Worm (Caenorhabditis elegans) whole organism, L1 larva: Measurements from ENCODE around the gene K07E12.2.
A peak's percentile ranks its signal among the peaks of the same experiment; 100 is the strongest.

Experiments used
- C04F5.9 ChIP-seq: sonication (generic microtip); optimal IDR thresholded peaks from 2 replicates; lab custom pipeline; 2016; ENCODE audit warnings: missing genetic modification characterization, missing compliant biosample characterization
- F16B12.6 ChIP-seq: fragments of 150-350 bp; optimal IDR thresholded peaks from 2 replicates; lab custom pipeline; 2014; ENCODE audit warnings: missing biosample characterization, missing genetic modification characterization
- aha-1 ChIP-seq: fragments of 150-350 bp; optimal IDR thresholded peaks from 2 replicates; lab custom pipeline; 2014; ENCODE audit warnings: missing biosample characterization, missing genetic modification characterization
- alr-1 ChIP-seq: fragments of 200-800 bp; sonication (Bioruptor generic); optimal IDR thresholded peaks from 2 replicates; lab custom pipeline; 2018; ENCODE audit warnings: borderline replicate concordance, mild to moderate bottlenecking, missing genetic modification characterization, missing compliant biosample characterization
- ama-1 ChIP-seq: fragments of 150-350 bp; optimal IDR thresholded peaks from 2 replicates; lab custom pipeline; 2014
- blmp-1 ChIP-seq: fragments of 150-350 bp; optimal IDR thresholded peaks from 2 replicates; lab custom pipeline; 2014; ENCODE audit warnings: missing biosample characterization, missing genetic modification characterization
- ceh-88 ChIP-seq: fragments of 200-800 bp; sonication (Bioruptor generic); IDR thresholded peaks from 2 replicates; pipeline ENCODE4 v1.3.6; 2022; ENCODE audit warnings: missing genetic modification characterization, missing compliant biosample characterization
- dpl-1 ChIP-seq, 3 experiments: fragments of 150-350 bp in 2 of 3; sonication (generic microtip) in 1 of 3; optimal IDR thresholded peaks; 2 replicates each; lab custom pipeline; 2014 to 2017; ENCODE audit warnings: missing biosample characterization in 3 of 3, missing genetic modification characterization in 3 of 3, missing genetic modification reagents in 3 of 3
- dsc-1 ChIP-seq: sonication (generic microtip); optimal IDR thresholded peaks from 2 replicates; lab custom pipeline; 2016; ENCODE audit warnings: mild to moderate bottlenecking, missing genetic modification characterization, missing compliant biosample characterization
- efl-1 ChIP-seq, 4 experiments: fragments of 150-350 bp; optimal IDR thresholded peaks in 3 of 4; peaks in 1 of 4; 1 replicate in 1 of 4; 2 replicates in 3 of 4; lab custom pipeline; 2014; ENCODE audit warnings: missing biosample characterization in 2 of 4, missing genetic modification characterization in 2 of 4, missing genetic modification reagents in 2 of 4
- elt-3 ChIP-seq, 6 experiments: fragments of 150-350 bp in 1 of 6; sonication (generic microtip); optimal IDR thresholded peaks; 2 replicates each; lab custom pipeline; 2017 to 2018; ENCODE audit warnings: missing biosample characterization in 6 of 6, missing genetic modification characterization in 6 of 6, inconsistent platforms in 1 of 6
- fkh-8 ChIP-seq: sonication (generic microtip); optimal IDR thresholded peaks from 2 replicates; lab custom pipeline; 2016; ENCODE audit warnings: mild to moderate bottlenecking, missing genetic modification characterization, missing compliant biosample characterization
- hlh-17 ChIP-seq: fragments of 200-800 bp; sonication (Bioruptor generic); optimal IDR thresholded peaks from 2 replicates; lab custom pipeline; 2018; ENCODE audit warnings: missing genetic modification characterization, mild to moderate bottlenecking, missing compliant biosample characterization, moderate library complexity, borderline replicate concordance
- isw-1 ChIP-seq: fragments of 200-800 bp; sonication (Bioruptor generic); IDR thresholded peaks from 2 replicates; pipeline ENCODE4 v1.3.6; 2022; ENCODE audit warnings: missing genetic modification characterization, missing compliant biosample characterization
- jun-1 ChIP-seq: fragments of 150-350 bp; optimal IDR thresholded peaks from 2 replicates; lab custom pipeline; 2014; ENCODE audit warnings: missing biosample characterization, missing genetic modification reagents, missing genetic modification characterization
- lin-13 ChIP-seq: fragments of 150-350 bp; optimal IDR thresholded peaks from 2 replicates; lab custom pipeline; 2014; ENCODE audit warnings: missing biosample characterization, missing genetic modification reagents, missing genetic modification characterization
- lin-14 ChIP-seq: fragments of 200-800 bp; sonication (Bioruptor generic); optimal IDR thresholded peaks from 2 replicates; lab custom pipeline; 2018; ENCODE audit warnings: mild to moderate bottlenecking, missing genetic modification characterization, moderate library complexity, missing compliant biosample characterization
- lin-15B ChIP-seq: fragments of 150-350 bp; sonication (generic microtip); optimal IDR thresholded peaks from 3 replicates; lab custom pipeline; 2014; ENCODE audit warnings: missing biosample characterization, missing genetic modification characterization
- lin-35 ChIP-seq, 2 experiments: fragments of 150-350 bp; optimal IDR thresholded peaks; 2 replicates each; lab custom pipeline; 2014; ENCODE audit warnings: missing biosample characterization in 2 of 2, missing genetic modification characterization in 2 of 2, missing genetic modification reagents in 2 of 2
- lir-3 ChIP-seq: sonication (generic microtip); optimal IDR thresholded peaks from 2 replicates; lab custom pipeline; 2016; ENCODE audit warnings: mild to moderate bottlenecking, missing genetic modification characterization, moderate library complexity, missing compliant biosample characterization; ENCODE audit not compliant: poor library complexity
- lsy-2 ChIP-seq, 2 experiments: fragments of 150-350 bp; optimal IDR thresholded peaks; 2 replicates each; lab custom pipeline; 2014; ENCODE audit warnings: missing biosample characterization in 2 of 2, missing genetic modification characterization in 2 of 2
- mab-9 ChIP-seq: fragments of 200-800 bp; sonication (Bioruptor generic); IDR thresholded peaks from 2 replicates; pipeline ENCODE4 v1.3.6; 2022; ENCODE audit warnings: missing genetic modification reagents, missing genetic modification characterization, missing compliant biosample characterization
- mep-1 ChIP-seq: fragments of 150-350 bp; optimal IDR thresholded peaks from 2 replicates; lab custom pipeline; 2014; ENCODE audit warnings: missing biosample characterization, missing genetic modification characterization
- nhr-11 ChIP-seq: fragments of 150-350 bp; optimal IDR thresholded peaks from 2 replicates; lab custom pipeline; 2014; ENCODE audit warnings: missing biosample characterization, missing genetic modification characterization
- nhr-12 ChIP-seq: sonication (generic microtip); optimal IDR thresholded peaks from 2 replicates; lab custom pipeline; 2017; ENCODE audit warnings: missing biosample characterization, missing genetic modification characterization
- nhr-19 ChIP-seq: fragments of 200-800 bp; sonication (Bioruptor generic); conservative IDR thresholded peaks from 2 replicates; pipeline ENCODE4 v1.3.6; 2022; ENCODE audit warnings: missing genetic modification characterization, missing compliant biosample characterization
- nhr-20 ChIP-seq: sonication (generic microtip); optimal IDR thresholded peaks from 2 replicates; lab custom pipeline; 2016; ENCODE audit warnings: mild to moderate bottlenecking, missing genetic modification characterization, missing compliant biosample characterization
- nhr-28 ChIP-seq: fragments of 150-350 bp; optimal IDR thresholded peaks from 2 replicates; lab custom pipeline; 2014; ENCODE audit warnings: missing biosample characterization, missing genetic modification characterization
- nhr-47 ChIP-seq: sonication (generic microtip); optimal IDR thresholded peaks from 2 replicates; lab custom pipeline; 2016; ENCODE audit warnings: mild to moderate bottlenecking, missing genetic modification characterization, moderate library complexity, missing compliant biosample characterization
- nhr-85 ChIP-seq: sonication (generic microtip); peaks from one replicate; lab custom pipeline; 2016; ENCODE audit warnings: missing genetic modification characterization, inconsistent platforms, missing compliant biosample characterization
- nhr-90 ChIP-seq: sonication (generic microtip); optimal IDR thresholded peaks from 2 replicates; lab custom pipeline; 2016; ENCODE audit warnings: mild to moderate bottlenecking, missing genetic modification characterization, missing compliant biosample characterization; ENCODE audit not compliant: poor library complexity
- pag-3 ChIP-seq: sonication (generic microtip); optimal IDR thresholded peaks from 2 replicates; lab custom pipeline; 2017; ENCODE audit warnings: missing genetic modification characterization, mild to moderate bottlenecking, missing compliant biosample characterization, antibody characterized with exemption, borderline replicate concordance; ENCODE audit not compliant: insufficient read depth
- rnt-1 ChIP-seq: sonication (generic microtip); optimal IDR thresholded peaks from 2 replicates; lab custom pipeline; 2016; ENCODE audit warnings: mild to moderate bottlenecking, missing genetic modification characterization, moderate library complexity, missing compliant biosample characterization
- skn-1 ChIP-seq: fragments of 150-350 bp; optimal IDR thresholded peaks from 2 replicates; lab custom pipeline; 2014; ENCODE audit warnings: missing biosample characterization, missing genetic modification characterization
- snpc-4 ChIP-seq: fragments of 150-350 bp; optimal IDR thresholded peaks from 2 replicates; lab custom pipeline; 2014; ENCODE audit warnings: missing biosample characterization, missing genetic modification characterization
- snu-23 ChIP-seq: sonication (generic microtip); optimal IDR thresholded peaks from 2 replicates; lab custom pipeline; 2016; ENCODE audit warnings: missing genetic modification characterization, missing compliant biosample characterization
- swsn-7 ChIP-seq: sonication (generic microtip); optimal IDR thresholded peaks from 2 replicates; lab custom pipeline; 2016; ENCODE audit warnings: missing genetic modification characterization, missing compliant biosample characterization
- tbx-2 ChIP-seq: sonication (generic microtip); optimal IDR thresholded peaks from 2 replicates; lab custom pipeline; 2016; ENCODE audit warnings: missing genetic modification characterization, missing compliant biosample characterization
- tlp-1 ChIP-seq: fragments of 150-350 bp; optimal IDR thresholded peaks from 2 replicates; lab custom pipeline; 2014; ENCODE audit warnings: missing biosample characterization, missing genetic modification characterization
- unc-130 ChIP-seq: fragments of 150-350 bp; optimal IDR thresholded peaks from 2 replicates; lab custom pipeline; 2017; ENCODE audit warnings: missing biosample characterization, missing genetic modification characterization, inconsistent platforms
- unc-30 ChIP-seq: sonication (generic microtip); optimal IDR thresholded peaks from 2 replicates; lab custom pipeline; 2017; ENCODE audit warnings: missing biosample characterization, missing genetic modification characterization
- unc-86 ChIP-seq: sonication (generic microtip); optimal IDR thresholded peaks from 2 replicates; lab custom pipeline; 2016; ENCODE audit warnings: missing genetic modification characterization, missing compliant biosample characterization
- unc-98 ChIP-seq: fragments of 200-800 bp; sonication (Bioruptor generic); IDR thresholded peaks from 2 replicates; pipeline ENCODE4 v1.3.6; 2022; ENCODE audit warnings: missing genetic modification characterization, missing compliant biosample characterization
- vab-15 ChIP-seq: sonication (generic microtip); optimal IDR thresholded peaks from 2 replicates; lab custom pipeline; 2017; ENCODE audit warnings: missing genotype, mild to moderate bottlenecking, missing genetic modification characterization, missing compliant biosample characterization
- xbp-1 ChIP-seq: sonication (generic microtip); optimal IDR thresholded peaks from 2 replicates; lab custom pipeline; 2016; ENCODE audit warnings: missing genetic modification characterization, missing compliant biosample characterization
- ztf-4 ChIP-seq: fragments of 150-350 bp; optimal IDR thresholded peaks from 2 replicates; lab custom pipeline; 2014; ENCODE audit warnings: missing biosample characterization, missing genetic modification characterization

Gene K07E12.2

ce11 chrIII:6695189-6695588 lies 41.9 kb upstream of the K07E12.2 start (continued):
- TF ChIP-seq nhr-90 (tag; lab: Kevin White, UChicago) (no peak), mep-1 (tag; lab: Kevin White, UChicago) (peak; percentile 45), lin-14 (peak; percentile 89), xbp-1 (peak; percentile 20), snu-23 (GFP tag; lab: Kevin White, UChicago) (peak; percentile 46), lir-3 (tag; lab: Kevin White, UChicago) (no peak), tbx-2 (tag; lab: Kevin White, UChicago) (peak; percentile 56), dsc-1 (tag; lab: Kevin White, UChicago) (peak; percentile 20), unc-86 (tag; lab: Kevin White, UChicago) (peak; percentile 71), unc-30 (no peak), ztf-4 (tag; lab: Kevin White, UChicago) (no peak), dpl-1 (GFP tag; optimal IDR thresholded peaks at IDR 0.05; lab: Kevin White, UChicago) (peak in 1 of 3 experiments; percentile 35), blmp-1 (tag; lab: Kevin White, UChicago) (no peak), nhr-12 (no peak), lsy-2 (tag; optimal IDR thresholded peaks at IDR 0.05; lab: Kevin White, UChicago) (peak in 1 of 2 experiments; percentile 59), jun-1 (tag; lab: Kevin White, UChicago) (peak; percentile 5), tlp-1 (no peak), efl-1 (optimal IDR thresholded peaks at IDR 0.05; lab: Kevin White, UChicago) (peak; percentile 37 to 56), efl-1 (GFP tag; optimal IDR thresholded peaks at IDR 0.05 in 1 of 2; lab: Kevin White, UChicago) (peak; percentile 5 to 26), fkh-8 (tag; lab: Kevin White, UChicago) (peak; percentile 70), isw-1 (GFP tag; lab: Robert Waterston, UW) (peak; percentile 91), ama-1 (lab: Kevin White, UChicago) (no peak), alr-1 (tag; lab: Kevin White, UChicago) (no peak), swsn-7 (tag; lab: Kevin White, UChicago) (peak; percentile 47)

- TF ChIP-seq nhr-85 (tag; lab: Kevin White, UChicago) (no peak), lin-13 (GFP tag; lab: Kevin White, UChicago) (no peak), hlh-17 (no peak)
- TF ChIP-seq, all 84 proteins: peak for 0
Observed at ce11 chrIII:6705515-6705914, 31.6 kb upstream of the K07E12.2 start, which contains the start of gene F37A4.6. F37A4.6 (plus strand) TSS chrIII:6705815.

DNA sequence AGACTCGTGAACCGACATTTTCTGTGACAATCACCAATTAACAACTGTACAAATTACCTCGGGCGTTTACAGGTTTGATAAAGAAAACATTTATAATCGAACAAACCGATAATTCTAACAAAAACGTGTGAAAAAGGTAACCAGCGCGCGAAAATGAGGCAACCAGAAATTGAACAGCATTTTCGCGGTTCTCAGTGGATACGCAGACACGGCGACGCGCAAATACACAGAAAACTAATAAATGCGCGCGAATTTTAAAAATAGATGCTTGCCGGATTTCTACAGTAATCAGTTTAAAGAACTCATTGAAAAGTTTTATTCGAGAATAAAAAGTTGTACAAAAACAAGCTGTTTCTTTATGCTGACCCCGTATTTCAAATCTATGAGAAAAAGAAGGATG lies 27.1 kb upstream of the K07E12.2 start, which contains the start of gene isw-1:
TSS of gene isw-1 (minus strand) at position 118 of the 400 bp plus-strand sequence.
- peak; percentile 16 for TF ChIP-seq jun-1 (tag; lab: Kevin White, UChicago)
- peak; percentile 67 for TF ChIP-seq rnt-1
- peak; percentile 84 for TF ChIP-seq F16B12.6 (tag; lab: Kevin White, UChicago)
- TF ChIP-seq lin-13 (GFP tag; lab: Kevin White, UChicago): no peak
- TF ChIP-seq mab-9 (GFP tag; lab: Robert Waterston, UW): no peak
- no peak for TF ChIP-seq pag-3 (tag; lab: Kevin White, UChicago)
- peak; percentile 53 for TF ChIP-seq xbp-1
- no peak for TF ChIP-seq isw-1 (GFP tag; lab: Robert Waterston, UW)
- no peak for TF ChIP-seq unc-98 (GFP tag; lab: Robert Waterston, UW)
- peak; percentile 24 for TF ChIP-seq swsn-7 (tag; lab: Kevin White, UChicago)
- no peak for TF ChIP-seq alr-1 (tag; lab: Kevin White, UChicago)
- peak; percentile 7 for TF ChIP-seq C04F5.9 (tag; lab: Kevin White, UChicago)
- TF ChIP-seq blmp-1 (tag; lab: Kevin White, UChicago): peak; percentile 59
- TF ChIP-seq nhr-90 (tag; lab: Kevin White, UChicago): peak; percentile 21
- TF ChIP-seq nhr-11 (tag; lab: Kevin White, UChicago): no peak
- TF ChIP-seq nhr-28: no peak
- TF ChIP-seq efl-1 (optimal IDR thresholded peaks at IDR 0.05; lab: Kevin White, UChicago): peak; percentile 95 to 97
- TF ChIP-seq efl-1 (GFP tag; optimal IDR thresholded peaks at IDR 0.05 in 1 of 2; lab: Kevin White, UChicago): peak; percentile 95 to 99
- TF ChIP-seq nhr-47 (tag; lab: Kevin White, UChicago): no peak
- TF ChIP-seq nhr-19 (GFP tag; lab: Robert Waterston, UW): peak; percentile 39
- TF ChIP-seq nhr-20 (tag; lab: Kevin White, UChicago): peak; percentile 53
- no peak for TF ChIP-seq ceh-88 (GFP tag; lab: Robert Waterston, UW)
- peak; percentile 71 for TF ChIP-seq mep-1 (tag; lab: Kevin White, UChicago)
- no peak for TF ChIP-seq aha-1
- TF ChIP-seq snpc-4 (tag; lab: Kevin White, UChicago): no peak
- no peak for TF ChIP-seq vab-15
- peak; percentile 95 to 98 for TF ChIP-seq lin-35 (GFP tag; optimal IDR thresholded peaks at IDR 0.05; lab: Kevin White, UChicago)
- TF ChIP-seq unc-30: no peak
- TF ChIP-seq elt-3 (tag; optimal IDR thresholded peaks at IDR 0.05; lab: Kevin White, UChicago): peak in 1 of 6 experiments; percentile 24
- TF ChIP-seq ztf-4 (tag; lab: Kevin White, UChicago): no peak
- peak; percentile 94 to 97 (median 95) for TF ChIP-seq dpl-1 (GFP tag; optimal IDR thresholded peaks at IDR 0.05; lab: Kevin White, UChicago)
- peak; percentile 68 for TF ChIP-seq nhr-85 (tag; lab: Kevin White, UChicago)
- TF ChIP-seq lsy-2 (tag; optimal IDR thresholded peaks at IDR 0.05; lab: Kevin White, UChicago): peak in 1 of 2 experiments; percentile 82
- peak; percentile 46 for TF ChIP-seq skn-1 (tag; lab: Kevin White, UChicago)
- peak; percentile 2 for TF ChIP-seq unc-130 (tag; lab: Kevin White, UChicago)
- TF ChIP-seq lin-15B (tag; lab: Kevin White, UChicago): peak; percentile 47
